Worm (Caenorhabditis elegans): Measurements from ENCODE around the gene C17H12.12.
A peak's percentile ranks its signal among the peaks of the same experiment; 100 is the strongest.

The C17H12.12 gene

ce11 chrIV:6785873-6786272 is 9.9 kb upstream of the C17H12.12 start:
- TF ChIP-seq rnt-1 (tag; optimal IDR thresholded peaks at IDR 0.05) (peak; percentile 77), F16B12.6 (tag; optimal IDR thresholded peaks at IDR 0.05) (peak; percentile 18), ceh-82 (tag; optimal IDR thresholded peaks at IDR 0.05) (peak; percentile 47 to 78 (median 78)), lir-3 (tag; optimal IDR thresholded peaks at IDR 0.05; ENCODE audit: poor library complexity) (no peak), C34B4.2 (tag; optimal IDR thresholded peaks at IDR 0.05) (no peak), Y116A8C.19 (tag; optimal IDR thresholded peaks at IDR 0.05; ENCODE audit: borderline replicate concordance) (no peak), nhr-90 (tag; optimal IDR thresholded peaks at IDR 0.05; ENCODE audit: poor library complexity) (peak; percentile 38), ceh-90 (tag; optimal IDR thresholded peaks at IDR 0.05) (no peak), pax-3 (tag; optimal IDR thresholded peaks at IDR 0.05) (no peak), unc-98 (GFP tag; IDR thresholded peaks at IDR 0.05) (no peak), mab-9 (GFP tag; IDR thresholded peaks at IDR 0.05) (no peak), pag-3 (tag; optimal IDR thresholded peaks at IDR 0.05; ENCODE audit: borderline replicate concordance, insufficient read depth) (no peak), nhr-77 (tag; optimal IDR thresholded peaks at IDR 0.05) (peak; percentile 52), lin-39 (tag; optimal IDR thresholded peaks at IDR 0.05) (no peak), zip-4 (GFP tag; optimal IDR thresholded peaks at IDR 0.05) (peak; percentile 98), vab-15 (tag; optimal IDR thresholded peaks at IDR 0.05) (no peak), sup-37 (GFP tag; optimal IDR thresholded peaks at IDR 0.05) (peak; percentile 27), xbp-1 (tag; optimal IDR thresholded peaks at IDR 0.05) (peak; percentile 68), efl-1 (optimal IDR thresholded peaks at IDR 0.05) (peak; percentile 67 to 76), efl-1 (GFP tag; optimal IDR thresholded peaks at IDR 0.05 in 1 of 2) (peak; percentile 42 to 88), lsy-2 (tag; optimal IDR thresholded peaks at IDR 0.05) (peak; percentile 65 to 68), dpl-1 (GFP tag; optimal IDR thresholded peaks at IDR 0.05) (peak; percentile 47 to 66 (median 56)), mef-2 (tag; optimal IDR thresholded peaks at IDR 0.05) (peak; percentile 13), nhr-84 (tag; optimal IDR thresholded peaks at IDR 0.05) (no peak), zag-1 (tag; optimal IDR thresholded peaks at IDR 0.05) (no peak), nhr-76 (tag; optimal IDR thresholded peaks at IDR 0.05) (no peak), jun-1 (tag; optimal IDR thresholded peaks at IDR 0.05) (peak; percentile 25), ces-1 (GFP tag; optimal IDR thresholded peaks at IDR 0.05) (no peak), efl-3 (GFP tag; optimal IDR thresholded peaks at IDR 0.05) (no peak), ceh-8 (GFP tag; optimal IDR thresholded peaks at IDR 0.05) (peak; percentile 1), nhr-12 (tag; optimal IDR thresholded peaks at IDR 0.05) (no peak), egl-27 (tag; optimal IDR thresholded peaks at IDR 0.05) (peak in 1 of 2 experiments; percentile 16), sptf-1 (tag; optimal IDR thresholded peaks at IDR 0.05) (no peak), ztf-4 (tag; optimal IDR thresholded peaks at IDR 0.05) (peak; percentile 14), ceh-88 (GFP tag; IDR thresholded peaks at IDR 0.05) (no peak), hlh-17 (GFP tag; optimal IDR thresholded peaks at IDR 0.05; ENCODE audit: borderline replicate concordance) (no peak), skn-1 (tag; optimal IDR thresholded peaks at IDR 0.05) (peak; percentile 82), fkh-4 (tag; optimal IDR thresholded peaks at IDR 0.05; ENCODE audit: borderline replicate concordance) (peak; percentile 57), ets-5 (GFP tag; IDR thresholded peaks at IDR 0.05) (no peak), isw-1 (GFP tag; IDR thresholded peaks at IDR 0.05) (peak; percentile 67), aha-1 (tag; optimal IDR thresholded peaks at IDR 0.05) (no peak), C04F5.9 (tag; optimal IDR thresholded peaks at IDR 0.05) (no peak), nhr-71 (tag; optimal IDR thresholded peaks at IDR 0.05) (peak; percentile 88), lin-13 (GFP tag; optimal IDR thresholded peaks at IDR 0.05) (peak; percentile 37), alr-1 (tag; optimal IDR thresholded peaks at IDR 0.05; ENCODE audit: borderline replicate concordance) (no peak), unc-30 (tag; optimal IDR thresholded peaks at IDR 0.05) (no peak), egl-13 (tag; optimal IDR thresholded peaks at IDR 0.05) (peak; percentile 37), unc-62 (GFP tag; optimal IDR thresholded peaks at IDR 0.05) (no peak), elt-2 (tag; optimal IDR thresholded peaks at IDR 0.05) (peak; percentile 39), lin-14 (GFP tag; optimal IDR thresholded peaks at IDR 0.05) (peak; percentile 96), grh-1 (GFP tag; IDR thresholded peaks at IDR 0.05) (no peak), lin-15B (tag; optimal IDR thresholded peaks at IDR 0.05) (no peak)

All from whole organism, L1 larva.